Worm (Caenorhabditis elegans): Measurements from ENCODE around the gene rilp-1.

The rilp-1 gene

DNA sequence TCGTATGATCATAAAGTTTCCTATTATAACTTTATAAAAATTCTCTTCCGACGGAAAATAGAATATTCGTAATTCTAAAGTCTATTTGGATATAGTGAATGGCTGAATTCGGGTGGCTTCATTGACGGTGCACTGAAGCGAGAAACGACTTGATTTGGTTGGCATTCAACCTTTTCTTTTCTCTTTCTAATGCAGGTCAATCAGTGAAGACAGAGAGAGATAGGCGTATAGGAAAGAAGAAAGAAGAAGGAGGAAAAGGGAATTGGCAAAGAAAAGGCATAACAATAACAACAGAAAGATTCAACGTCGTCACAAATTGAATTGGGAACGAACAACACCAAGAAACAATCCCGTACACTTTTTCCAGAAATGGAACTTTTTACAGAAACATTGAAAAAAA is 39.5 kb downstream of the rilp-1 start:
- TF ChIP-seq sma-3 (GFP tag; optimal IDR thresholded peaks at IDR 0.05) (no peak), lsy-2 (tag; optimal IDR thresholded peaks at IDR 0.05) (no peak), fos-1 (tag; optimal IDR thresholded peaks at IDR 0.05) (no peak), nhr-11 (tag; optimal IDR thresholded peaks at IDR 0.05) (no peak), ztf-4 (tag; optimal IDR thresholded peaks at IDR 0.05) (no peak), nhr-10 (tag; optimal IDR thresholded peaks at IDR 0.05) (no peak), dmd-4 (tag; optimal IDR thresholded peaks at IDR 0.05) (no peak), gmeb-1 (tag; optimal IDR thresholded peaks at IDR 0.05) (no peak)

ce11 chrIII:3677378-3677777 is 41.4 kb downstream of the rilp-1 start:
- TF ChIP-seq ztf-4 (tag; optimal IDR thresholded peaks at IDR 0.05) (peak; percentile 71), Y55F3AM.14 (GFP tag; optimal IDR thresholded peaks at IDR 0.05) (peak; percentile 58), mdl-1 (tag; optimal IDR thresholded peaks at IDR 0.05) (peak in 1 of 2 experiments; percentile 72), mbf-1 (tag; optimal IDR thresholded peaks at IDR 0.05) (no peak), sem-4 (tag; optimal IDR thresholded peaks at IDR 0.05) (peak; percentile 50), nhr-11 (tag; optimal IDR thresholded peaks at IDR 0.05) (no peak), F13H6.1 (tag; optimal IDR thresholded peaks at IDR 0.05) (peak; percentile 83), gmeb-1 (tag; optimal IDR thresholded peaks at IDR 0.05) (no peak), C34F6.9 (tag; optimal IDR thresholded peaks at IDR 0.05) (peak; percentile 93), unc-39 (tag; optimal IDR thresholded peaks at IDR 0.05) (no peak), ztf-1 (GFP tag; conservative IDR thresholded peaks at IDR 0.05) (no peak), nhr-10 (tag; optimal IDR thresholded peaks at IDR 0.05) (no peak), elt-3 (tag; optimal IDR thresholded peaks at IDR 0.05) (no peak), nhr-237 (tag; optimal IDR thresholded peaks at IDR 0.05) (no peak), nhr-6 (tag; optimal IDR thresholded peaks at IDR 0.05) (no peak), blmp-1 (tag; optimal IDR thresholded peaks at IDR 0.05; ENCODE audit: insufficient read depth) (no peak), ZK546.5 (tag; optimal IDR thresholded peaks at IDR 0.05) (no peak), lsy-2 (tag; optimal IDR thresholded peaks at IDR 0.05) (peak; percentile 47 to 84), crh-2 (tag; optimal IDR thresholded peaks at IDR 0.05) (peak; percentile 75), ama-1 (optimal IDR thresholded peaks at IDR 0.05) (no peak), nhr-21 (tag; optimal IDR thresholded peaks at IDR 0.05) (peak; percentile 36), mab-5 (tag; optimal IDR thresholded peaks at IDR 0.05) (peak; percentile 90), fos-1 (tag; optimal IDR thresholded peaks at IDR 0.05) (no peak), dmd-4 (tag; optimal IDR thresholded peaks at IDR 0.05) (no peak), nhr-77 (tag; optimal IDR thresholded peaks at IDR 0.05) (no peak), nhr-23 (tag; optimal IDR thresholded peaks at IDR 0.05) (no peak), nhr-25 (tag; optimal IDR thresholded peaks at IDR 0.05) (no peak), peb-1 (tag; optimal IDR thresholded peaks at IDR 0.05) (no peak), skn-1 (tag; optimal IDR thresholded peaks at IDR 0.05) (no peak), ztf-11 (tag; optimal IDR thresholded peaks at IDR 0.05) (no peak), lin-11 (tag; optimal IDR thresholded peaks at IDR 0.05) (no peak), R02D3.7 (tag; optimal IDR thresholded peaks at IDR 0.05) (no peak), alr-1 (tag; optimal IDR thresholded peaks at IDR 0.05) (no peak), ceh-16 (tag; optimal IDR thresholded peaks at IDR 0.05) (no peak), nhr-129 (tag; optimal IDR thresholded peaks at IDR 0.05) (peak; percentile 75), unc-55 (GFP tag; optimal IDR thresholded peaks at IDR 0.05) (peak; percentile 90), sma-9 (GFP tag; optimal IDR thresholded peaks at IDR 0.05) (peak; percentile 81), sma-9 (tag; optimal IDR thresholded peaks at IDR 0.05) (no peak), sma-3 (GFP tag; optimal IDR thresholded peaks at IDR 0.05) (no peak), egl-27 (tag; optimal IDR thresholded peaks at IDR 0.05) (peak; percentile 23), zag-1 (tag; optimal IDR thresholded peaks at IDR 0.05) (peak; percentile 67), snpc-4 (tag; optimal IDR thresholded peaks at IDR 0.05) (no peak), ceh-82 (tag; optimal IDR thresholded peaks at IDR 0.05) (no peak), elt-1 (tag; optimal IDR thresholded peaks at IDR 0.05) (no peak), lin-39 (tag; optimal IDR thresholded peaks at IDR 0.05) (no peak), aly-2 (tag; optimal IDR thresholded peaks at IDR 0.05) (no peak), nhr-12 (tag; optimal IDR thresholded peaks at IDR 0.05) (no peak), unc-62 (GFP tag; optimal IDR thresholded peaks at IDR 0.05) (no peak), lin-13 (GFP tag; optimal IDR thresholded peaks at IDR 0.05) (peak; percentile 59)

All from whole organism, L2 larva.